Worm (Caenorhabditis elegans): ENCODE data around the gene sri-30.
A peak's percentile ranks its signal among the peaks of the same experiment; 100 is the strongest.
"Not testable (repeated sequence)": the region's sequence is repeated elsewhere in the genome, so short reads cannot be mapped to it uniquely, and the experiment has no call there.

Gene sri-30

ce11 chrII:3030416-3030815 is 15.6 kb upstream of the sri-30 start:
- TF ChIP-seq nhr-12 (tag; optimal IDR thresholded peaks at IDR 0.05): no peak
- TF ChIP-seq sup-37 (GFP tag; optimal IDR thresholded peaks at IDR 0.05): no peak
- peak; percentile 57 for TF ChIP-seq nhr-85 (tag)
- TF ChIP-seq hpl-2 (GFP tag; optimal IDR thresholded peaks at IDR 0.05): no peak
- TF ChIP-seq lin-15B (tag; optimal IDR thresholded peaks at IDR 0.05): no peak
- no peak for TF ChIP-seq nhr-47 (tag; optimal IDR thresholded peaks at IDR 0.05)
- TF ChIP-seq grh-1 (GFP tag; IDR thresholded peaks at IDR 0.05): no peak
- TF ChIP-seq zip-4 (GFP tag; optimal IDR thresholded peaks at IDR 0.05): no peak
- TF ChIP-seq unc-130 (tag; optimal IDR thresholded peaks at IDR 0.05): no peak
- peak; percentile 29 for TF ChIP-seq lin-14 (GFP tag; optimal IDR thresholded peaks at IDR 0.05)
- no peak for TF ChIP-seq pag-3 (tag; optimal IDR thresholded peaks at IDR 0.05; ENCODE audit: borderline replicate concordance, insufficient read depth)
- peak; percentile 91 for TF ChIP-seq blmp-1 (tag; optimal IDR thresholded peaks at IDR 0.05)
- no peak for TF ChIP-seq sox-4 (tag; optimal IDR thresholded peaks at IDR 0.05)
- no peak for TF ChIP-seq egl-27 (tag; optimal IDR thresholded peaks at IDR 0.05)

DNA sequence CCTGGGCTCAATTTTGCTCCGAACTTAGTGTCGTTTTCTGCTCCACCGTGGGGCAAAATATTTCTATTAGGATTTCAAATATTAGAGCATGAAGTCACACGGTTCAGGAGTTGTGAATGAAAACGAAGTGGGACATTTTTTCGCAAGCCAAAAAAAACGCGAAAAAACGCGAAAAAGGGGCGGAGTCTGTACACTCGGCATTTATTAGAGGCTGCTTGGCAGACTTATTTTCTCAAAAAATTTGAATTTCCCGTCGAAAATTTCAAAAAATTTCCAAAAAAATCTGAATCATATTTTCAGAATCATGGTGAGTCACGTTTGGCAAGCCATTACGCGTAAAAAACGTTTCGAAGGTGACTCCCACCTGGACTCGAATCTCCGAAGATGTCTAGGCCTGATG is 13.5 kb upstream of the sri-30 start, which contains the start of gene B0454.6:
Gene B0454.6 (plus strand): TSS at position 301 of the 400 bp plus-strand sequence.
- not testable (repeated sequence) for TF ChIP-seq pag-3 (tag; optimal IDR thresholded peaks at IDR 0.05; ENCODE audit: borderline replicate concordance, insufficient read depth); aly-2 (tag; optimal IDR thresholded peaks at IDR 0.05); nhr-12 (tag; optimal IDR thresholded peaks at IDR 0.05)

DNA sequence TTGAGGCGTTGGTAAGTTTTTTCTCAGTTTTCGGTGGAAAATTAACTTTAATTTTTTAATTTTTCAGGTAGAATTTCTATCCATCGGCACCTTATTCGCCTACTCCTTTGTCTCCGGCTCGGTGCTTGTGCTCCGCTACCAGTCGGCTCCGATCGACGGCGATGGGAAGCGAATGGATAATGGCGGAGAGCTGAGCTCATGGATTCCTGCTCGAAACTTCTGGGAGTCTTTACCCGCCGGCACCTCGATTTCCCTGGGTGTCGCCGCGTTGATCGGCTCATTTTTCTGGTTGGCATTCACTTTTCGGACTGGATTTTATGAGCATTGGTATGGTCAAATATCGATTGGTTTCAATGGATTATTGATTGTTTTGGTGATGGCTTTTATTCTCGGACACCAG is 11.1 kb upstream of the sri-30 start:
- TF ChIP-seq xbp-1 (tag; optimal IDR thresholded peaks at IDR 0.05) (no peak), C04F5.9 (tag; optimal IDR thresholded peaks at IDR 0.05) (no peak), sup-37 (GFP tag; optimal IDR thresholded peaks at IDR 0.05) (no peak), C16A3.4 (tag; optimal IDR thresholded peaks at IDR 0.05) (no peak), snu-23 (GFP tag; optimal IDR thresholded peaks at IDR 0.05) (no peak), fkh-4 (tag; optimal IDR thresholded peaks at IDR 0.05; ENCODE audit: borderline replicate concordance) (no peak)

DNA sequence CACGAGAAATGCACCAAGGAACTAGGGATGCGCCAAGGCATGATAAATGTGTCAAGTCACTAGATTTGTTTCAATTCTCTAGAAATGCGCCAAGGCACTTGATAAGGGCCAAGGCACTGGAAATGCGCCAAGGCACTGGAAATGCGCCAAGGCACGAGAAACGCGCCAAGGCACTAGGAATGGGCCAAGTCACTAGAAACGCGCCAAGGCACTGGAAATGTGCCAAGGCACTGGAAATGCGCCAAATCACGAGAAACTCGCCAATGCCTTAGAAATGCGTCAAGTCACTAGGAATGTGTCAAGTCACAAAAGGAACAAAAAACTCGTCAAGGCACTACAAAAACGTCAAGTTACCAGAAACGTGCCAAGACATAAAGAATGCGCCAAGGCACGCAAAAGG is 9.6 kb upstream of the sri-30 start:
- TF ChIP-seq tlp-1 (tag; optimal IDR thresholded peaks at IDR 0.05) (no peak), nhr-77 (tag; optimal IDR thresholded peaks at IDR 0.05) (no peak), nhr-85 (tag) (peak; percentile 43), efl-1 (optimal IDR thresholded peaks at IDR 0.05) (no peak), efl-1 (GFP tag; optimal IDR thresholded peaks at IDR 0.05 in 1 of 2) (peak in 1 of 2 experiments; percentile 92)

DNA sequence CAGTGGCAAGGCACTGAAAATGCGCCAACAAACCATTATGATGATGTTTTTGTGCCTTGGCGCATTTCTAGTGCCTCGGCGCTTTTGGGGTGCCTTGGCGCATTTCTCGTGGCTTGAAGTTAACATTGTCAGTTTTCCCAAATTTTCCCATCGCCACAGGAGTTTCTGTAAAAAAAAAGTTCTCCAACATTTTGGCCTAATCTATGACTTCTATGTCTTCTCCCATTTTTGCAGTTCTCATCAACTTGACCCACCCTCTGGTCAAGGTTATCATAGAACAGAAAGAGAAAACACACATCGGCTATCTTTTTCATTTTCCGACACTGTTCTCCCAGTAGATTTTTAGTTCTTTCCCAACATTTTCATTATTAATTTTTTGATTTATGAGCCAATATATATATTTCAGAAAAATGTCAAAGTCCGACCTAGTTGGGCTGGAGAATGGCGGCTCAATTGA is 7.5 kb upstream of the sri-30 start, which contains the start of the genes B0454.26 and B0454.5:
Gene B0454.26 (minus strand): TSS at position 101 of the 457 bp plus-strand sequence.
Gene B0454.5 (plus strand): TSS at position 407 of the 457 bp plus-strand sequence.
- TF ChIP-seq unc-98 (GFP tag; IDR thresholded peaks at IDR 0.05): no peak
- no peak for TF ChIP-seq nhr-11 (tag; optimal IDR thresholded peaks at IDR 0.05)
- no peak for TF ChIP-seq nhr-85 (tag)
- TF ChIP-seq lir-3 (tag; optimal IDR thresholded peaks at IDR 0.05; ENCODE audit: poor library complexity): no peak
- TF ChIP-seq aha-1 (tag; optimal IDR thresholded peaks at IDR 0.05): no peak
- TF ChIP-seq tlp-1 (tag; optimal IDR thresholded peaks at IDR 0.05): no peak
- no peak for TF ChIP-seq rnt-1 (tag; optimal IDR thresholded peaks at IDR 0.05)
- TF ChIP-seq efl-1 (optimal IDR thresholded peaks at IDR 0.05): no peak
- peak in 1 of 2 experiments; percentile 2 for TF ChIP-seq efl-1 (GFP tag; optimal IDR thresholded peaks at IDR 0.05 in 1 of 2)
- no peak for TF ChIP-seq skn-1 (tag; optimal IDR thresholded peaks at IDR 0.05)
- TF ChIP-seq blmp-1 (tag; optimal IDR thresholded peaks at IDR 0.05): peak; percentile 58
- TF ChIP-seq efl-3 (GFP tag; optimal IDR thresholded peaks at IDR 0.05): no peak
- TF ChIP-seq unc-130 (tag; optimal IDR thresholded peaks at IDR 0.05): no peak
- no peak for TF ChIP-seq ama-1 (optimal IDR thresholded peaks at IDR 0.05)
- no peak for TF ChIP-seq tbx-2 (tag; optimal IDR thresholded peaks at IDR 0.05)

- TF ChIP-seq sox-4 (tag; optimal IDR thresholded peaks at IDR 0.05) (no peak), Y116A8C.19 (tag; optimal IDR thresholded peaks at IDR 0.05; ENCODE audit: borderline replicate concordance) (no peak), ztf-11 (tag; optimal IDR thresholded peaks at IDR 0.05) (no peak), hpl-2 (GFP tag; optimal IDR thresholded peaks at IDR 0.05) (no peak), ztf-4 (tag; optimal IDR thresholded peaks at IDR 0.05) (no peak), skn-1 (tag; optimal IDR thresholded peaks at IDR 0.05) (no peak), nhr-19 (GFP tag; conservative IDR thresholded peaks at IDR 0.05) (no peak), mdl-1 (tag; optimal IDR thresholded peaks at IDR 0.05) (no peak)
Measured at ce11 chrII:3043358-3043757, 2.6 kb upstream of the sri-30 start, which contains the start of gene B0454.8. Gene B0454.8, minus strand, starts transcription at chrII:3043458.

Measured in whole organism, L1 larva.